Worm (Caenorhabditis elegans) whole organism, young adult: ENCODE data around the gene str-25.
A peak's percentile ranks its signal among the peaks of the same experiment; 100 is the strongest.

Experiments
- B0261.1 ChIP-seq: sonication (generic microtip); optimal IDR thresholded peaks from 2 replicates; lab custom pipeline; 2016; ENCODE audit warnings: mild to moderate bottlenecking, missing genetic modification characterization, moderate library complexity, missing compliant biosample characterization
- B0336.3 ChIP-seq: fragments of 200-800 bp; sonication (Bioruptor generic); IDR thresholded peaks from 2 replicates; pipeline ENCODE4 v1.3.6; 2022; ENCODE audit warnings: missing genetic modification characterization, missing compliant biosample characterization
- C06A6.2 ChIP-seq: fragments of 200-800 bp; sonication (Bioruptor generic); conservative IDR thresholded peaks from 2 replicates; pipeline ENCODE4 v1.3.6; 2022; ENCODE audit warnings: missing genetic modification characterization, missing compliant biosample characterization
- C17E4.6 ChIP-seq: fragments of 200-800 bp; sonication (Bioruptor generic); IDR thresholded peaks from 2 replicates; pipeline ENCODE4 v1.3.6; 2022; ENCODE audit warnings: missing genetic modification reagents, missing genetic modification characterization, missing compliant biosample characterization
- F33H1.4 ChIP-seq: fragments of 200-800 bp; sonication (Bioruptor generic); IDR thresholded peaks from 2 replicates; pipeline ENCODE4 v1.3.6; 2022; ENCODE audit warnings: missing genetic modification reagents, missing genetic modification characterization, missing compliant biosample characterization
- F39B2.1 ChIP-seq: fragments of 200-800 bp; sonication (Bioruptor generic); IDR thresholded peaks from 2 replicates; pipeline ENCODE4 v1.3.6; 2022; ENCODE audit warnings: missing genetic modification reagents, missing genetic modification characterization, missing compliant biosample characterization
- F55B11.4 ChIP-seq: sonication (generic microtip); optimal IDR thresholded peaks from 2 replicates; lab custom pipeline; 2016; ENCODE audit warnings: missing compliant biosample characterization, missing genetic modification characterization, borderline replicate concordance; ENCODE audit not compliant: insufficient read depth
- F57A8.1 ChIP-seq: fragments of 200-800 bp; sonication (Bioruptor generic); optimal IDR thresholded peaks from 2 replicates; lab custom pipeline; 2018; ENCODE audit warnings: mild to moderate bottlenecking, missing genetic modification characterization, moderate library complexity, missing compliant biosample characterization
- T26A5.8 ChIP-seq: sonication (generic microtip); optimal IDR thresholded peaks from 2 replicates; lab custom pipeline; 2016; ENCODE audit warnings: missing genetic modification characterization, missing compliant biosample characterization
- Y56A3A.18 ChIP-seq: fragments of 200-800 bp; sonication (Bioruptor generic); IDR thresholded peaks from 2 replicates; pipeline ENCODE4 v1.3.6; 2022; ENCODE audit warnings: missing genetic modification reagents, missing genetic modification characterization, missing compliant biosample characterization
- akir-1 ChIP-seq: fragments of 200-800 bp; sonication (Bioruptor generic); optimal IDR thresholded peaks from 2 replicates; lab custom pipeline; 2018; ENCODE audit warnings: mild to moderate bottlenecking, missing genetic modification characterization, moderate library complexity, missing compliant biosample characterization
- ceh-100 ChIP-seq: fragments of 200-800 bp; sonication (Bioruptor generic); IDR thresholded peaks from 2 replicates; pipeline ENCODE4 v1.3.6; 2022; ENCODE audit warnings: missing genetic modification reagents, missing genetic modification characterization, missing compliant biosample characterization
- ceh-40 ChIP-seq: fragments of 200-800 bp; sonication (Bioruptor generic); IDR thresholded peaks from 2 replicates; pipeline ENCODE4 v1.3.6; 2022; ENCODE audit warnings: missing genetic modification characterization, missing compliant biosample characterization
- ceh-91 ChIP-seq: fragments of 200-800 bp; sonication (Bioruptor generic); IDR thresholded peaks from 2 replicates; pipeline ENCODE4 v1.3.6; 2022; ENCODE audit warnings: missing genetic modification reagents, missing genetic modification characterization, missing compliant biosample characterization
- egrh-3 ChIP-seq: fragments of 200-800 bp; sonication (Bioruptor generic); IDR thresholded peaks from 2 replicates; pipeline ENCODE4 v1.3.6; 2022; ENCODE audit warnings: missing genetic modification reagents, missing genetic modification characterization, missing compliant biosample characterization
- hlh-26 ChIP-seq: fragments of 200-800 bp; sonication (Bioruptor generic); conservative IDR thresholded peaks from 2 replicates; pipeline ENCODE4 v1.3.6; 2022; ENCODE audit warnings: missing genetic modification reagents, missing genetic modification characterization, missing compliant biosample characterization
- lin-35 ChIP-seq, 3 experiments: fragments of 150-350 bp in 2 of 3; sonication (generic microtip) in 1 of 3; optimal IDR thresholded peaks; 2 replicates each; lab custom pipeline; 2014 to 2018; ENCODE audit warnings: missing biosample characterization in 3 of 3, missing genetic modification characterization in 3 of 3, missing genetic modification reagents in 3 of 3
- lin-40 ChIP-seq: sonication (generic microtip); optimal IDR thresholded peaks from 2 replicates; lab custom pipeline; 2016; ENCODE audit warnings: missing genetic modification characterization, mild to moderate bottlenecking, missing compliant biosample characterization, missing genotype, missing genetic modification reagents
- lin-54 ChIP-seq: fragments of 200-800 bp; sonication (Bioruptor generic); optimal IDR thresholded peaks from 2 replicates; lab custom pipeline; 2018; ENCODE audit warnings: mild to moderate bottlenecking, missing genetic modification characterization, missing compliant biosample characterization
- lir-1 ChIP-seq: fragments of 200-800 bp; sonication (Bioruptor generic); conservative IDR thresholded peaks from 2 replicates; pipeline ENCODE4 v1.3.6; 2022; ENCODE audit warnings: missing genetic modification reagents, missing genetic modification characterization, missing compliant biosample characterization
- mcd-1 ChIP-seq: fragments of 200-800 bp; sonication (Bioruptor generic); IDR thresholded peaks from 2 replicates; pipeline ENCODE4 v1.3.6; 2022; ENCODE audit warnings: missing genetic modification reagents, missing genetic modification characterization, missing compliant biosample characterization
- nfya-2 ChIP-seq: fragments of 200-800 bp; sonication (Bioruptor generic); IDR thresholded peaks from 2 replicates; pipeline ENCODE4 v1.3.6; 2022; ENCODE audit warnings: missing genetic modification reagents, missing genetic modification characterization, missing compliant biosample characterization
- nhr-27 ChIP-seq: fragments of 200-800 bp; sonication (Bioruptor generic); optimal IDR thresholded peaks from 2 replicates; lab custom pipeline; 2018; ENCODE audit warnings: mild to moderate bottlenecking, missing genetic modification characterization, moderate library complexity, missing compliant biosample characterization
- nhr-80 ChIP-seq: sonication (generic microtip); optimal IDR thresholded peaks from 2 replicates; lab custom pipeline; 2016; ENCODE audit warnings: missing genetic modification characterization, missing compliant biosample characterization
- nhr-90 ChIP-seq: sonication (generic microtip); optimal IDR thresholded peaks from 2 replicates; lab custom pipeline; 2016; ENCODE audit warnings: missing genotype, mild to moderate bottlenecking, missing genetic modification characterization, missing compliant biosample characterization
- pbrm-1 ChIP-seq: fragments of 200-800 bp; sonication (Bioruptor generic); IDR thresholded peaks from 2 replicates; pipeline ENCODE4 v1.3.6; 2022; ENCODE audit warnings: missing genetic modification reagents, missing genetic modification characterization, missing compliant biosample characterization
- repo-1 ChIP-seq: sonication (generic microtip); optimal IDR thresholded peaks from 2 replicates; lab custom pipeline; 2017; ENCODE audit warnings: mild to moderate bottlenecking, missing genetic modification characterization, missing compliant biosample characterization
- rpc-1 ChIP-seq, 2 experiments: fragments of 150-350 bp in 1 of 2; sonication (generic microtip) in 1 of 2; optimal IDR thresholded peaks; 2 replicates each; lab custom pipeline; 2014 to 2018; ENCODE audit warnings: missing biosample characterization in 1 of 2, missing genetic modification characterization in 1 of 2, missing genetic modification reagents in 1 of 2, missing genotype in 1 of 2
- snpc-1.1 ChIP-seq: sonication (generic microtip); optimal IDR thresholded peaks from 2 replicates; lab custom pipeline; 2017; ENCODE audit warnings: missing genetic modification characterization, mild to moderate bottlenecking, missing compliant biosample characterization, antibody characterized with exemption, moderate library complexity, missing genotype, missing genetic modification reagents; ENCODE audit not compliant: insufficient read depth
- snpc-1.3 ChIP-seq: sonication (generic microtip); optimal IDR thresholded peaks from 2 replicates; lab custom pipeline; 2017; ENCODE audit warnings: missing genetic modification characterization, mild to moderate bottlenecking, missing compliant biosample characterization, antibody characterized with exemption, moderate library complexity, missing genotype, missing genetic modification reagents; ENCODE audit not compliant: insufficient read depth
- snpc-4 ChIP-seq, 5 experiments: fragments of 150-350 bp in 1 of 5; sonication (generic microtip) in 4 of 5; optimal IDR thresholded peaks; 2 replicates each; lab custom pipeline; 2014 to 2018; ENCODE audit warnings: missing genetic modification characterization in 5 of 5, missing biosample characterization in 3 of 5, antibody characterized with exemption in 2 of 5, mild to moderate bottlenecking in 2 of 5, missing compliant biosample characterization in 2 of 5, missing genotype in 2 of 5, moderate library complexity in 2 of 5, missing genetic modification reagents in 1 of 5
- sptf-2 ChIP-seq: fragments of 200-800 bp; sonication (Bioruptor generic); optimal IDR thresholded peaks from 2 replicates; lab custom pipeline; 2018; ENCODE audit warnings: mild to moderate bottlenecking, missing genetic modification characterization, missing compliant biosample characterization
- unc-130 ChIP-seq: sonication (generic microtip); optimal IDR thresholded peaks from 2 replicates; lab custom pipeline; 2016; ENCODE audit warnings: missing genetic modification reagents, missing genetic modification characterization, missing compliant biosample characterization
- ztf-28 ChIP-seq: fragments of 200-800 bp; sonication (Bioruptor generic); IDR thresholded peaks from 2 replicates; pipeline ENCODE4 v1.3.6; 2022; ENCODE audit warnings: missing genetic modification reagents, missing genetic modification characterization, missing compliant biosample characterization

The str-25 gene

ce11 chrV:16142371-16142770 is 26.9 kb downstream of the str-25 start, which contains the start of gene fbxa-18:
Gene fbxa-18, plus strand, starts transcription at chrV:16142671.
- no peak for TF ChIP-seq ceh-40 (GFP tag; lab: Robert Waterston, UW)
- no peak for TF ChIP-seq F39B2.1 (GFP tag; lab: Robert Waterston, UW)
- TF ChIP-seq lin-40 (tag; lab: Kevin White, UChicago): no peak
- no peak for TF ChIP-seq T26A5.8 (tag; lab: Kevin White, UChicago)
- TF ChIP-seq lin-54 (GFP tag; lab: Kevin White, UChicago): no peak
- no peak for TF ChIP-seq akir-1 (GFP tag; lab: Kevin White, UChicago)
- TF ChIP-seq rpc-1 (optimal IDR thresholded peaks at IDR 0.05; lab: Kevin White, UChicago): no peak
- TF ChIP-seq rpc-1 (tag; optimal IDR thresholded peaks at IDR 0.05; lab: Kevin White, UChicago): no peak
- no peak for TF ChIP-seq ceh-100 (GFP tag; lab: Robert Waterston, UW)
- no peak for TF ChIP-seq nfya-2 (GFP tag; lab: Robert Waterston, UW)
- TF ChIP-seq egrh-3 (GFP tag; lab: Robert Waterston, UW): no peak
- TF ChIP-seq snpc-1.1 (tag; lab: Kevin White, UChicago): no peak

- no peak for TF ChIP-seq F33H1.4 (GFP tag; lab: Robert Waterston, UW)
- TF ChIP-seq nhr-80 (tag; lab: Kevin White, UChicago): peak; percentile 61
- TF ChIP-seq snpc-1.3: no peak
- TF ChIP-seq snpc-4 (GFP tag; optimal IDR thresholded peaks at IDR 0.05; lab: Kevin White, UChicago): no peak
- no peak for TF ChIP-seq snpc-4 (tag; optimal IDR thresholded peaks at IDR 0.05; lab: Kevin White, UChicago)
- TF ChIP-seq, all 124 proteins: peak for 1
These were observed 27.6 kb downstream of the str-25 start, which contains the start of gene fbxa-88 for ce11 chrV:16143066-16143581. Gene fbxa-88, minus strand, starts transcription at chrV:16143116.

ce11 chrV:16145009-16145408 is 29.5 kb downstream of the str-25 start:
- TF ChIP-seq lin-35 (GFP tag; optimal IDR thresholded peaks at IDR 0.05; lab: Kevin White, UChicago) (no peak), F33H1.4 (GFP tag; lab: Robert Waterston, UW) (no peak), repo-1 (no peak), sptf-2 (no peak), mcd-1 (GFP tag; lab: Robert Waterston, UW) (no peak), ztf-28 (GFP tag; lab: Robert Waterston, UW) (no peak), C17E4.6 (GFP tag; lab: Robert Waterston, UW) (no peak), unc-130 (GFP tag; lab: Kevin White, UChicago) (no peak), B0261.1 (tag; lab: Kevin White, UChicago) (no peak), pbrm-1 (GFP tag; lab: Robert Waterston, UW) (no peak)
- TF ChIP-seq, all 124 proteins: peak for 0

- TF ChIP-seq C06A6.2 (GFP tag; lab: Robert Waterston, UW) (no peak), nhr-80 (tag; lab: Kevin White, UChicago) (no peak), ceh-40 (GFP tag; lab: Robert Waterston, UW) (no peak), nhr-90 (tag; lab: Kevin White, UChicago) (no peak), B0336.3 (no peak), nhr-27 (tag; lab: Kevin White, UChicago) (no peak), Y56A3A.18 (GFP tag; lab: Robert Waterston, UW) (no peak), F55B11.4 (no peak), snpc-1.1 (tag; lab: Kevin White, UChicago) (no peak), F57A8.1 (GFP tag; lab: Kevin White, UChicago) (no peak), nfya-2 (GFP tag; lab: Robert Waterston, UW) (no peak), lir-1 (GFP tag; lab: Robert Waterston, UW) (no peak), ceh-91 (no peak), hlh-26 (GFP tag; lab: Robert Waterston, UW) (no peak)
These were observed 33.3 kb downstream of the str-25 start, which contains the start of gene F10A3.4 for ce11 chrV:16148805-16149204. Gene F10A3.4, plus strand, starts transcription at chrV:16149105.
